Worm (Caenorhabditis elegans) whole organism, L1 larva: Measurements from ENCODE around the gene F55G1.7.

Experiments
- isw-1 ChIP-seq: fragments of 200-800 bp; sonication (Bioruptor generic); IDR thresholded peaks from 2 replicates; pipeline ENCODE4 v1.3.6; 2022; ENCODE audit warnings: missing genetic modification characterization, missing compliant biosample characterization
- nhr-11 ChIP-seq: fragments of 150-350 bp; optimal IDR thresholded peaks from 2 replicates; lab custom pipeline; 2014; ENCODE audit warnings: missing biosample characterization, missing genetic modification characterization
- sptf-1 ChIP-seq: fragments of 150-350 bp; optimal IDR thresholded peaks from 2 replicates; lab custom pipeline; 2014; ENCODE audit warnings: missing biosample characterization, missing genetic modification characterization

- TF ChIP-seq isw-1 (GFP tag; lab: Robert Waterston, UW), result no peak
- no peak for TF ChIP-seq sptf-1 (tag; lab: Kevin White, UChicago)
- no peak for TF ChIP-seq nhr-11 (tag; lab: Kevin White, UChicago)
These were observed 31.7 kb upstream of the F55G1.7 start, which contains the start of gene F55G1.15 for ce11 chrIV:7501337-7501736.
